Worm (Caenorhabditis elegans): Measurements from ENCODE around the gene Y56A3A.31.

Y56A3A.31 gene

ce11 chrIII:11936668-11937276, 37.5 kb upstream of the Y56A3A.31 start:
- TF ChIP-seq Y79H2A.3 (GFP tag; conservative IDR thresholded peaks at IDR 0.05) (no peak), egrh-3 (GFP tag; IDR thresholded peaks at IDR 0.05) (peak; percentile 59; the same call in 1 of the 2 replicates), zfh-2 (GFP tag; conservative IDR thresholded peaks at IDR 0.05) (peak; percentile 87)

ce11 chrIII:11937911-11938310, 36.4 kb upstream of the Y56A3A.31 start:
- TF ChIP-seq zfh-2 (GFP tag; conservative IDR thresholded peaks at IDR 0.05) (0 out of 2 replicates have a peak, but pooled peaks have one; percentile 22), ceh-91 (GFP tag; IDR thresholded peaks at IDR 0.05) (no peak), ztf-28 (GFP tag; IDR thresholded peaks at IDR 0.05) (no peak)

- TF ChIP-seq hmg-20 (GFP tag; IDR thresholded peaks at IDR 0.05) (no peak), lin-40 (tag; optimal IDR thresholded peaks at IDR 0.05) (no peak), madf-10 (tag; optimal IDR thresholded peaks at IDR 0.05) (no peak), ekl-4 (GFP tag; IDR thresholded peaks at IDR 0.05) (no peak), gei-17 (GFP tag; optimal IDR thresholded peaks at IDR 0.05) (no peak), attf-6 (GFP tag; IDR thresholded peaks at IDR 0.05) (no peak), ztf-28 (GFP tag; IDR thresholded peaks at IDR 0.05) (no peak), efl-1 (GFP tag; optimal IDR thresholded peaks at IDR 0.05) (no peak), let-607 (tag; optimal IDR thresholded peaks at IDR 0.05) (no peak), hmg-1.2 (GFP tag; IDR thresholded peaks at IDR 0.05) (no peak), nfya-2 (GFP tag; IDR thresholded peaks at IDR 0.05) (no peak), ZK185.1 (tag; optimal IDR thresholded peaks at IDR 0.05; ENCODE audit: poor library complexity, severe bottlenecking) (no peak), dpff-1 (tag; optimal IDR thresholded peaks at IDR 0.05) (no peak), Y53F4B.3 (GFP tag; IDR thresholded peaks at IDR 0.05) (no peak), F10E7.11 (tag; optimal IDR thresholded peaks at IDR 0.05) (no peak)
Observed at ce11 chrIII:11938525-11938924, 35.8 kb upstream of the Y56A3A.31 start.

ce11 chrIII:11939238-11939637, 35.0 kb upstream of the Y56A3A.31 start:
- peak; percentile 58; the same call in 1 of the 2 replicates for TF ChIP-seq F33H1.4 (GFP tag; IDR thresholded peaks at IDR 0.05)

ce11 chrIII:11940008-11940407, 34.3 kb upstream of the Y56A3A.31 start:
- TF ChIP-seq F33H1.4 (GFP tag; IDR thresholded peaks at IDR 0.05), result peak; percentile 69

ce11 chrIII:11942664-11943063, 31.6 kb upstream of the Y56A3A.31 start:
- TF ChIP-seq chd-7 (tag; optimal IDR thresholded peaks at IDR 0.05), result no peak
- no peak for TF ChIP-seq F22D6.2 (tag; optimal IDR thresholded peaks at IDR 0.05)
- 0 out of 2 replicates have a peak, but pooled peaks have one; percentile 9 for TF ChIP-seq hmg-1.2 (GFP tag; IDR thresholded peaks at IDR 0.05)
- TF ChIP-seq C06A6.2 (GFP tag; conservative IDR thresholded peaks at IDR 0.05), result no peak
- no peak for TF ChIP-seq lir-1 (GFP tag; conservative IDR thresholded peaks at IDR 0.05)
- TF ChIP-seq ama-1 (optimal IDR thresholded peaks at IDR 0.05), result no peak
- TF ChIP-seq ama-1 (GFP tag; optimal IDR thresholded peaks at IDR 0.05), result no peak
- TF ChIP-seq T26A5.8 (tag; optimal IDR thresholded peaks at IDR 0.05), result no peak
- TF ChIP-seq F57A8.1 (GFP tag; optimal IDR thresholded peaks at IDR 0.05), result no peak
- no peak for TF ChIP-seq attf-3 (GFP tag; conservative IDR thresholded peaks at IDR 0.05)
- TF ChIP-seq nfyb-1 (GFP tag; IDR thresholded peaks at IDR 0.05), result 0 out of 2 replicates have a peak, but pooled peaks have one; percentile 47
- no peak for TF ChIP-seq gei-17 (GFP tag; optimal IDR thresholded peaks at IDR 0.05)
- TF ChIP-seq mes-4 (tag; optimal IDR thresholded peaks at IDR 0.05), result no peak
- TF ChIP-seq F52B5.7 (tag; optimal IDR thresholded peaks at IDR 0.05), result no peak
- no peak for TF ChIP-seq egrh-3 (GFP tag; IDR thresholded peaks at IDR 0.05)
